Fruit fly (Drosophila melanogaster): Measurements from ENCODE around the gene CG7208.

Gene CG7208

dm6 chr3R:18188702-18189125 lies 3.2 kb upstream of the CG7208 start, which contains the start of the genes CG12321 and MED17 (continued):
- TF ChIP-seq CG1024 (GFP tag; IDR thresholded peaks at IDR 0.05) (no peak), ato (GFP tag; IDR thresholded peaks at IDR 0.05; ENCODE audit: partially characterized antibody) (no peak), Usf (GFP tag; optimal IDR thresholded peaks at IDR 0.05) (peak; percentile 85), CG12155 (GFP tag; optimal IDR thresholded peaks at IDR 0.05) (peak; percentile 90), Lhr (GFP tag; optimal IDR thresholded peaks at IDR 0.05) (peak; percentile 55), CG11398 (GFP tag; optimal IDR thresholded peaks at IDR 0.05) (no peak), CG14710 (tag; optimal IDR thresholded peaks at IDR 0.05) (peak; percentile 92), CG7271 (tag; optimal IDR thresholded peaks at IDR 0.05) (peak; percentile 64), D19A (tag; optimal IDR thresholded peaks at IDR 0.05) (peak; percentile 76), fd102C (GFP tag; optimal IDR thresholded peaks at IDR 0.05) (no peak), stc (GFP tag; IDR thresholded peaks at IDR 0.05) (peak; percentile 65), Mrtf (GFP tag; IDR thresholded peaks at IDR 0.05) (peak; percentile 73; the same call in 1 of the 3 replicates), CG2875 (GFP tag; optimal IDR thresholded peaks at IDR 0.05) (peak; percentile 79), Tbp (GFP tag; optimal IDR thresholded peaks at IDR 0.05) (no peak), CG34376 (GFP tag; optimal IDR thresholded peaks at IDR 0.05) (peak; percentile 11), Aef1 (GFP tag; IDR thresholded peaks at IDR 0.05) (peak; percentile 90), CG6689 (GFP tag; IDR thresholded peaks at IDR 0.05) (peak; percentile 81), ash1 (GFP tag; optimal IDR thresholded peaks at IDR 0.05) (peak; percentile 16), CG4820 (GFP tag; optimal IDR thresholded peaks at IDR 0.05) (peak; percentile 89), mld (GFP tag; IDR thresholded peaks at IDR 0.05; ENCODE audit: partially characterized antibody) (no peak), Hmr (GFP tag; optimal IDR thresholded peaks at IDR 0.05) (peak; percentile 91), vfl (GFP tag; optimal IDR thresholded peaks at IDR 0.05) (peak; percentile 58), hb (GFP tag; IDR thresholded peaks at IDR 0.05; ENCODE audit: partially characterized antibody) (no peak), Awh (GFP tag; IDR thresholded peaks at IDR 0.05) (peak; percentile 50; the same call in 1 of the 2 replicates), ci (GFP tag; IDR thresholded peaks at IDR 0.05) (no peak; the same call in 1 of the 3 replicates), sna (GFP tag; IDR thresholded peaks at IDR 0.05; ENCODE audit: partially characterized antibody) (no peak), GATAe (GFP tag; conservative IDR thresholded peaks at IDR 0.05) (peak; percentile 62; the same call in 1 of the 2 replicates), crp (GFP tag; optimal IDR thresholded peaks at IDR 0.05) (peak in 1 of 2 experiments; percentile 53), jigr1 (GFP tag; IDR thresholded peaks at IDR 0.05) (peak; percentile 56; the same call in 1 of the 3 replicates), unpg (GFP tag; optimal IDR thresholded peaks at IDR 0.05) (peak; percentile 84), CHES-1-like (GFP tag; optimal IDR thresholded peaks at IDR 0.05) (peak; percentile 71), CG9609 (GFP tag; optimal IDR thresholded peaks at IDR 0.05) (peak; percentile 56), trh (GFP tag; optimal IDR thresholded peaks at IDR 0.05) (peak; percentile 85), kah (GFP tag; optimal IDR thresholded peaks at IDR 0.05) (peak; percentile 37), ATbp (GFP tag; optimal IDR thresholded peaks at IDR 0.05) (no peak), bab2 (GFP tag; optimal IDR thresholded peaks at IDR 0.05) (peak; percentile 76), wor (GFP tag; IDR thresholded peaks at IDR 0.05) (peak; percentile 85), grau (tag; optimal IDR thresholded peaks at IDR 0.05) (peak; percentile 88), slp2 (GFP tag; optimal IDR thresholded peaks at IDR 0.05) (no peak), mam (GFP tag; optimal IDR thresholded peaks at IDR 0.05) (peak; percentile 70), E2f2 (GFP tag; IDR thresholded peaks at IDR 0.05) (peak; percentile 73), klu (GFP tag; IDR thresholded peaks at IDR 0.05) (peak; percentile 91), Kr (GFP tag; optimal IDR thresholded peaks at IDR 0.05) (no peak), jing (GFP tag; optimal IDR thresholded peaks at IDR 0.05) (peak; percentile 69), CrebB (tag; optimal IDR thresholded peaks at IDR 0.05) (peak; percentile 50), jumu (GFP tag; optimal IDR thresholded peaks at IDR 0.05) (peak; percentile 42), tio (GFP tag; optimal IDR thresholded peaks at IDR 0.05) (peak; percentile 90), Six4 (GFP tag; optimal IDR thresholded peaks at IDR 0.05) (peak; percentile 84), ssp (GFP tag; IDR thresholded peaks at IDR 0.05) (peak; percentile 87), Dek (tag; optimal IDR thresholded peaks at IDR 0.05) (peak; percentile 85), MESR4 (GFP tag; optimal IDR thresholded peaks at IDR 0.05) (no peak)
